Worm (Caenorhabditis elegans) whole organism, L1 larva: Measurements from ENCODE around the gene ltah-1.2.
A peak's percentile ranks its signal among the peaks of the same experiment; 100 is the strongest.

Source experiments
- C04F5.9 ChIP-seq: sonication (generic microtip); optimal IDR thresholded peaks from 2 replicates; lab custom pipeline; 2016; ENCODE audit warnings: missing genetic modification characterization, missing compliant biosample characterization
- F16B12.6 ChIP-seq: fragments of 150-350 bp; optimal IDR thresholded peaks from 2 replicates; lab custom pipeline; 2014; ENCODE audit warnings: missing biosample characterization, missing genetic modification characterization
- aly-2 ChIP-seq: fragments of 150-350 bp; optimal IDR thresholded peaks from 2 replicates; lab custom pipeline; 2014; ENCODE audit warnings: missing biosample characterization, missing genetic modification characterization
- ceh-8 ChIP-seq: fragments of 200-800 bp; sonication (Bioruptor generic); optimal IDR thresholded peaks from 2 replicates; lab custom pipeline; 2018; ENCODE audit warnings: mild to moderate bottlenecking, missing genetic modification characterization, moderate library complexity, missing compliant biosample characterization
- ceh-82 ChIP-seq, 3 experiments: fragments of 150-350 bp in 1 of 3; sonication (generic microtip) in 2 of 3; optimal IDR thresholded peaks; 2 replicates each; lab custom pipeline; 2014 to 2017; ENCODE audit warnings: missing biosample characterization in 3 of 3, missing genetic modification characterization in 3 of 3
- ceh-88 ChIP-seq: fragments of 200-800 bp; sonication (Bioruptor generic); IDR thresholded peaks from 2 replicates; pipeline ENCODE4 v1.3.6; 2022; ENCODE audit warnings: missing genetic modification characterization, missing compliant biosample characterization
- ceh-90 ChIP-seq: sonication (generic microtip); optimal IDR thresholded peaks from 2 replicates; lab custom pipeline; 2016; ENCODE audit warnings: missing genetic modification characterization, missing compliant biosample characterization
- ces-1 ChIP-seq: fragments of 150-350 bp; optimal IDR thresholded peaks from 2 replicates; lab custom pipeline; 2014; ENCODE audit warnings: missing biosample characterization, missing genetic modification reagents, missing genetic modification characterization
- dpl-1 ChIP-seq, 3 experiments: fragments of 150-350 bp in 2 of 3; sonication (generic microtip) in 1 of 3; optimal IDR thresholded peaks; 2 replicates each; lab custom pipeline; 2014 to 2017; ENCODE audit warnings: missing biosample characterization in 3 of 3, missing genetic modification characterization in 3 of 3, missing genetic modification reagents in 3 of 3
- dsc-1 ChIP-seq: sonication (generic microtip); optimal IDR thresholded peaks from 2 replicates; lab custom pipeline; 2016; ENCODE audit warnings: mild to moderate bottlenecking, missing genetic modification characterization, missing compliant biosample characterization
- efl-1 ChIP-seq, 4 experiments: fragments of 150-350 bp; optimal IDR thresholded peaks in 3 of 4; peaks in 1 of 4; 1 replicate in 1 of 4; 2 replicates in 3 of 4; lab custom pipeline; 2014; ENCODE audit warnings: missing biosample characterization in 2 of 4, missing genetic modification characterization in 2 of 4, missing genetic modification reagents in 2 of 4
- efl-3 ChIP-seq: fragments of 200-800 bp; sonication (Bioruptor generic); optimal IDR thresholded peaks from 2 replicates; lab custom pipeline; 2018; ENCODE audit warnings: mild to moderate bottlenecking, missing genetic modification characterization, missing compliant biosample characterization
- egl-13 ChIP-seq: sonication (generic microtip); optimal IDR thresholded peaks from 2 replicates; lab custom pipeline; 2016; ENCODE audit warnings: missing genotype, missing genetic modification reagents, missing genetic modification characterization, missing compliant biosample characterization
- fkh-10 ChIP-seq: sonication (generic microtip); optimal IDR thresholded peaks from 2 replicates; lab custom pipeline; 2017; ENCODE audit warnings: missing biosample characterization, missing genetic modification reagents, missing genetic modification characterization
- fos-1 ChIP-seq: fragments of 150-350 bp; optimal IDR thresholded peaks from 2 replicates; lab custom pipeline; 2014; ENCODE audit warnings: missing biosample characterization, missing genetic modification characterization
- grh-1 ChIP-seq: fragments of 200-800 bp; sonication (Bioruptor generic); IDR thresholded peaks from 2 replicates; pipeline ENCODE4 v1.3.6; 2022; ENCODE audit warnings: missing genetic modification reagents, missing genetic modification characterization, missing compliant biosample characterization
- irx-1 ChIP-seq: sonication (generic microtip); optimal IDR thresholded peaks from 2 replicates; lab custom pipeline; 2016; ENCODE audit warnings: missing genetic modification characterization, missing compliant biosample characterization
- isw-1 ChIP-seq: fragments of 200-800 bp; sonication (Bioruptor generic); IDR thresholded peaks from 2 replicates; pipeline ENCODE4 v1.3.6; 2022; ENCODE audit warnings: missing genetic modification characterization, missing compliant biosample characterization
- lin-13 ChIP-seq: fragments of 150-350 bp; optimal IDR thresholded peaks from 2 replicates; lab custom pipeline; 2014; ENCODE audit warnings: missing biosample characterization, missing genetic modification reagents, missing genetic modification characterization
- lin-14 ChIP-seq: fragments of 200-800 bp; sonication (Bioruptor generic); optimal IDR thresholded peaks from 2 replicates; lab custom pipeline; 2018; ENCODE audit warnings: mild to moderate bottlenecking, missing genetic modification characterization, moderate library complexity, missing compliant biosample characterization
- lin-35 ChIP-seq, 2 experiments: fragments of 150-350 bp; optimal IDR thresholded peaks; 2 replicates each; lab custom pipeline; 2014; ENCODE audit warnings: missing biosample characterization in 2 of 2, missing genetic modification characterization in 2 of 2, missing genetic modification reagents in 2 of 2
- lsy-2 ChIP-seq, 2 experiments: fragments of 150-350 bp; optimal IDR thresholded peaks; 2 replicates each; lab custom pipeline; 2014; ENCODE audit warnings: missing biosample characterization in 2 of 2, missing genetic modification characterization in 2 of 2
- mdl-1 ChIP-seq, 2 experiments: fragments of 150-350 bp; optimal IDR thresholded peaks; 2 replicates each; lab custom pipeline; 2014 to 2017; ENCODE audit warnings: missing biosample characterization in 2 of 2, missing genetic modification characterization in 2 of 2, inconsistent platforms in 1 of 2
- mep-1 ChIP-seq: fragments of 150-350 bp; optimal IDR thresholded peaks from 2 replicates; lab custom pipeline; 2014; ENCODE audit warnings: missing biosample characterization, missing genetic modification characterization
- nhr-19 ChIP-seq: fragments of 200-800 bp; sonication (Bioruptor generic); conservative IDR thresholded peaks from 2 replicates; pipeline ENCODE4 v1.3.6; 2022; ENCODE audit warnings: missing genetic modification characterization, missing compliant biosample characterization
- nhr-20 ChIP-seq: sonication (generic microtip); optimal IDR thresholded peaks from 2 replicates; lab custom pipeline; 2016; ENCODE audit warnings: mild to moderate bottlenecking, missing genetic modification characterization, missing compliant biosample characterization
- nhr-47 ChIP-seq: sonication (generic microtip); optimal IDR thresholded peaks from 2 replicates; lab custom pipeline; 2016; ENCODE audit warnings: mild to moderate bottlenecking, missing genetic modification characterization, moderate library complexity, missing compliant biosample characterization
- nhr-71 ChIP-seq: sonication (generic microtip); optimal IDR thresholded peaks from 2 replicates; lab custom pipeline; 2016; ENCODE audit warnings: mild to moderate bottlenecking, missing genetic modification characterization, moderate library complexity, missing compliant biosample characterization
- nhr-77 ChIP-seq: fragments of 150-350 bp; optimal IDR thresholded peaks from 2 replicates; lab custom pipeline; 2014; ENCODE audit warnings: missing biosample characterization, missing genetic modification characterization
- nhr-85 ChIP-seq: sonication (generic microtip); peaks from one replicate; lab custom pipeline; 2016; ENCODE audit warnings: missing genetic modification characterization, inconsistent platforms, missing compliant biosample characterization
- pag-3 ChIP-seq: sonication (generic microtip); optimal IDR thresholded peaks from 2 replicates; lab custom pipeline; 2017; ENCODE audit warnings: missing genetic modification characterization, mild to moderate bottlenecking, missing compliant biosample characterization, antibody characterized with exemption, borderline replicate concordance; ENCODE audit not compliant: insufficient read depth
- pqm-1 ChIP-seq: sonication (generic microtip); optimal IDR thresholded peaks from 3 replicates; lab custom pipeline; 2017; ENCODE audit warnings: missing biosample characterization, missing genetic modification characterization
- rnt-1 ChIP-seq: sonication (generic microtip); optimal IDR thresholded peaks from 2 replicates; lab custom pipeline; 2016; ENCODE audit warnings: mild to moderate bottlenecking, missing genetic modification characterization, moderate library complexity, missing compliant biosample characterization
- snpc-4 ChIP-seq: fragments of 150-350 bp; optimal IDR thresholded peaks from 2 replicates; lab custom pipeline; 2014; ENCODE audit warnings: missing biosample characterization, missing genetic modification characterization
- snu-23 ChIP-seq: sonication (generic microtip); optimal IDR thresholded peaks from 2 replicates; lab custom pipeline; 2016; ENCODE audit warnings: missing genetic modification characterization, missing compliant biosample characterization
- sox-4 ChIP-seq: sonication (generic microtip); optimal IDR thresholded peaks from 2 replicates; lab custom pipeline; 2016; ENCODE audit warnings: missing genetic modification characterization, missing compliant biosample characterization
- sup-37 ChIP-seq: fragments of 200-800 bp; sonication (Bioruptor generic); optimal IDR thresholded peaks from 2 replicates; lab custom pipeline; 2018; ENCODE audit warnings: mild to moderate bottlenecking, missing genetic modification characterization, missing compliant biosample characterization
- tbx-2 ChIP-seq: sonication (generic microtip); optimal IDR thresholded peaks from 2 replicates; lab custom pipeline; 2016; ENCODE audit warnings: missing genetic modification characterization, missing compliant biosample characterization
- unc-86 ChIP-seq: sonication (generic microtip); optimal IDR thresholded peaks from 2 replicates; lab custom pipeline; 2016; ENCODE audit warnings: missing genetic modification characterization, missing compliant biosample characterization
- unc-98 ChIP-seq: fragments of 200-800 bp; sonication (Bioruptor generic); IDR thresholded peaks from 2 replicates; pipeline ENCODE4 v1.3.6; 2022; ENCODE audit warnings: missing genetic modification characterization, missing compliant biosample characterization
- xbp-1 ChIP-seq: sonication (generic microtip); optimal IDR thresholded peaks from 2 replicates; lab custom pipeline; 2016; ENCODE audit warnings: missing genetic modification characterization, missing compliant biosample characterization
- zag-1 ChIP-seq: fragments of 150-350 bp; optimal IDR thresholded peaks from 2 replicates; lab custom pipeline; 2014; ENCODE audit warnings: missing biosample characterization, missing genetic modification characterization
- zip-4 ChIP-seq: fragments of 200-800 bp; sonication (Bioruptor generic); optimal IDR thresholded peaks from 2 replicates; lab custom pipeline; 2018; ENCODE audit warnings: mild to moderate bottlenecking, missing genetic modification characterization, moderate library complexity, missing compliant biosample characterization
- ztf-11 ChIP-seq, 2 experiments: sonication (generic microtip); optimal IDR thresholded peaks; 2 replicates each; lab custom pipeline; 2016 to 2017; ENCODE audit warnings: missing genetic modification characterization in 2 of 2, missing biosample characterization in 1 of 2, missing compliant biosample characterization in 1 of 2

ltah-1.2 gene

DNA sequence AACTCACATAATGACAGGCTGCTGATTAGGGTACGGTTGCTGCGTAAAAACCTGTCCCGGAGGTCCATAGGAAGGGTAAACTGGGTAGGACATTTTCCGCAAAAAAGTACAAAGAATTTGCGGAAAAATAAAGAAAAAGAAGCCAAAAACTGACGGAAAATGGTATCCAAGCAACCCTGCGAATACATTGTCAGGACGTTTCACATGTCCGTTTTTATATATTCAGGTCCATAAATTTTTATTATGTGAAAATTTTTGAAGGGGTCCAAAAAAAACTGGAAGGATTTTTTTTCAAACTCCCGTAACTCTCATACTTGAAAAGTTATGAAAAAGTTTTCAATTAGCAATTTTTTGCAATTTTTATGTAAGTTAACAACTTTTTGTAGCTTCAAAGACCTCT, 29.3 kb upstream of the ltah-1.2 start, which contains the start of gene CC8.3:
CC8.3 (minus strand) TSS at position 101 of the 400 bp plus-strand sequence.
- TF ChIP-seq nhr-20 (tag; lab: Kevin White, UChicago) (no peak), lsy-2 (tag; optimal IDR thresholded peaks at IDR 0.05; lab: Kevin White, UChicago) (no peak), nhr-77 (no peak), lin-13 (GFP tag; lab: Kevin White, UChicago) (no peak), efl-1 (optimal IDR thresholded peaks at IDR 0.05; lab: Kevin White, UChicago) (no peak), efl-1 (GFP tag; optimal IDR thresholded peaks at IDR 0.05 in 1 of 2; lab: Kevin White, UChicago) (no peak), ces-1 (GFP tag; lab: Kevin White, UChicago) (no peak)
- TF ChIP-seq, all 84 proteins: peak for 0

DNA sequence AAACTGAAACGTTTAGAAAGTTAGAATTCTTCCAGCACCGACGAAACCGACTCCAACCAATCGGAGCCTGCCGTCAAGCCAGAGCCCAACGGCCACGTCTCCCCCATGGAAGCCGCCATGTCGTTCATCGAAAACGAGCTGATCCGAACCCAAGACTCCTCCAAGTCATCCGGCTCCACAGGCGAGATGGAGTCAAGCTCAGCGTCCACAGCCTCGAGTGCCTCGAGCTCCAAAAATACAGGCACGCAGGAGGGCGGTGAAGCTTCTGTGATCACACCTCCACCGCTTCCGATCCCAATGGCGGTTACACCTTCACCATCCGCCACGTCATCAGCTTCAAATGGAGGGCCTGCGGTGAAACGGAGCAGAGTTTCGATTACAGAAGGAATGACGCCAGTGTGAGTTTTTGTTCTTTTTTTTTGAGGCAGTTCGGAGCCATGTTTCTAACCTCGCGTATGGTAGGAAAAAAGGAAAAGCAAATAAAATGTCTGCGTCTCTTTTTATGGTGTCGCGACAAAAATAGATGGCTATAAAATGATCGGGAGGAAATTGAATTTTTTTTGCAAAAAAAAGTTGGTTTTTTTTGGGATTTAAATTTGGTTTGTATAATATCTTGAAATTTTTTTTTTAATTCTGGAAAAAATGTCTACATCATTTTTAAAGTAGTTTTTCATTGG, 25.5 kb upstream of the ltah-1.2 start:
- TF ChIP-seq isw-1 (GFP tag; lab: Robert Waterston, UW): no peak
- no peak for TF ChIP-seq nhr-19 (GFP tag; lab: Robert Waterston, UW)
- no peak for TF ChIP-seq ceh-82 (tag; optimal IDR thresholded peaks at IDR 0.05; lab: Kevin White, UChicago)
- TF ChIP-seq ceh-90 (tag; lab: Kevin White, UChicago): no peak
- TF ChIP-seq aly-2 (tag; lab: Kevin White, UChicago): no peak
- peak in 1 of 3 experiments; percentile 15 for TF ChIP-seq dpl-1 (GFP tag; optimal IDR thresholded peaks at IDR 0.05; lab: Kevin White, UChicago)
- no peak for TF ChIP-seq lin-35 (GFP tag; optimal IDR thresholded peaks at IDR 0.05; lab: Kevin White, UChicago)
- TF ChIP-seq nhr-85: no peak
- no peak for TF ChIP-seq C04F5.9 (tag; lab: Kevin White, UChicago)
- TF ChIP-seq zag-1 (tag; lab: Kevin White, UChicago): no peak
- TF ChIP-seq efl-1 (optimal IDR thresholded peaks at IDR 0.05; lab: Kevin White, UChicago): no peak
- TF ChIP-seq efl-1 (GFP tag; optimal IDR thresholded peaks at IDR 0.05 in 1 of 2; lab: Kevin White, UChicago): peak; percentile 13 to 92
- no peak for TF ChIP-seq irx-1 (tag; lab: Kevin White, UChicago)
- TF ChIP-seq ces-1 (GFP tag; lab: Kevin White, UChicago): no peak
- TF ChIP-seq, all 84 proteins: peak for 2

DNA sequence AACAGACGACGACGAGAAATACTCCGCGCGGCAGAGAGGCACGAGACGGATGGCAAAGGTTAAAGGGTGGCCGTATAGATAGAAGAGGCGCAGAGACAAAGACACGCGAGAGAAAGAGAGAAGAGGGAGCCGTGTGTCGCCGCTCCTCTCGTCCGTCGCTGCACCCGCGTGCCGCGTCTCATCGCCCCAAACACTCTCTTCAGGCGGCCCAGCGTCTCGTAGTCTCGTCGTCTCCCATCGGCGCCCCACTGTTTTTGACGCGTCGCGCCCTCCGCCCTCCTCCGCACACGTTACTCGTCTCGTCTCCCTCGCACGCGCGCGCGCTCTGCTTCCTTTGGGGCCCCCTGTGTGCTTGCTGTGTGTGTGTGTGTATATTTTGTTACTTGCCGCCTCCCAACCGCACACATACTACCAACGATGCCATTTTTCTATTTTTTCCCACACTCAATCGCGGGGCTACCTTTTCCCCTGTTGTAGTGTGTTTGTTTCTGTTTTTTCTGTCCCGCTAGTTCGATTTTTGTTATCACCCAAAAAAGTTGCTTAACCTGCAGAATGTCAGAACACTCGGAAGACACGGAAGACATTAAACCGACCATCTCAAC, 23.8 kb upstream of the ltah-1.2 start, which contains the start of gene madf-9:
madf-9 (plus strand) TSS at position 552 of the 602 bp plus-strand sequence.
- peak; percentile 79 for TF ChIP-seq nhr-47 (tag; lab: Kevin White, UChicago)
- TF ChIP-seq zip-4 (GFP tag; lab: Kevin White, UChicago): no peak
- no peak for TF ChIP-seq F16B12.6 (tag; lab: Kevin White, UChicago)
- TF ChIP-seq ceh-8 (GFP tag; lab: Kevin White, UChicago): peak; percentile 94
- TF ChIP-seq mep-1: no peak
- TF ChIP-seq tbx-2: peak; percentile 77
- peak; percentile 81 for TF ChIP-seq snu-23 (GFP tag; lab: Kevin White, UChicago)
- TF ChIP-seq pqm-1 (tag; lab: Kevin White, UChicago): no peak
- peak; percentile 7 to 45 for TF ChIP-seq lin-35 (GFP tag; optimal IDR thresholded peaks at IDR 0.05; lab: Kevin White, UChicago)
- peak; percentile 26 for TF ChIP-seq fkh-10
- no peak for TF ChIP-seq snpc-4
- TF ChIP-seq ceh-88 (GFP tag; lab: Robert Waterston, UW): no peak
- peak; percentile 30 for TF ChIP-seq sox-4 (tag; lab: Kevin White, UChicago)
- peak; percentile 71 for TF ChIP-seq unc-86 (tag; lab: Kevin White, UChicago)
- peak in 1 of 2 experiments; percentile 18 for TF ChIP-seq ztf-11 (tag; optimal IDR thresholded peaks at IDR 0.05; lab: Kevin White, UChicago)
- no peak for TF ChIP-seq pag-3 (tag; lab: Kevin White, UChicago)
- peak; percentile 56 for TF ChIP-seq rnt-1 (tag; lab: Kevin White, UChicago)
- TF ChIP-seq grh-1 (GFP tag; lab: Robert Waterston, UW): 0 out of 2 replicates have a peak, but pooled peaks have one; percentile 10
- TF ChIP-seq efl-3 (GFP tag; lab: Kevin White, UChicago): peak; percentile 9
- peak; percentile 55 to 74 for TF ChIP-seq efl-1 (optimal IDR thresholded peaks at IDR 0.05; lab: Kevin White, UChicago)
- TF ChIP-seq efl-1 (GFP tag; optimal IDR thresholded peaks at IDR 0.05 in 1 of 2; lab: Kevin White, UChicago): peak; percentile 21 to 44
- TF ChIP-seq dsc-1 (tag; lab: Kevin White, UChicago): peak; percentile 45
- no peak for TF ChIP-seq fos-1 (tag; lab: Kevin White, UChicago)
- TF ChIP-seq xbp-1 (tag; lab: Kevin White, UChicago): peak; percentile 46
- peak in 2 of 3 experiments; percentile 1 to 9 for TF ChIP-seq dpl-1 (GFP tag; optimal IDR thresholded peaks at IDR 0.05; lab: Kevin White, UChicago)
- TF ChIP-seq ceh-82 (tag; optimal IDR thresholded peaks at IDR 0.05; lab: Kevin White, UChicago): peak; percentile 4 to 35 (median 22)
- TF ChIP-seq unc-98 (GFP tag; lab: Robert Waterston, UW): no peak
- peak; percentile 87 for TF ChIP-seq nhr-71 (tag; lab: Kevin White, UChicago)
- peak in 1 of 2 experiments; percentile 55 for TF ChIP-seq mdl-1 (tag; optimal IDR thresholded peaks at IDR 0.05; lab: Kevin White, UChicago)
- peak; percentile 74 for TF ChIP-seq nhr-20 (tag; lab: Kevin White, UChicago)
- TF ChIP-seq sup-37 (GFP tag; lab: Kevin White, UChicago): peak; percentile 13
- peak; percentile 84 for TF ChIP-seq lin-14 (GFP tag; lab: Kevin White, UChicago)
- peak; percentile 62 for TF ChIP-seq egl-13
